Worm (Caenorhabditis elegans): ENCODE results near the gene lin-7.

lin-7 gene

ce11 chrII:14377796-14378195, 28.6 kb upstream of the lin-7 start, which contains the start of gene acr-20 (continued):
- TF ChIP-seq ccch-3 (GFP tag; optimal IDR thresholded peaks at IDR 0.05) (no peak), let-526 (GFP tag; IDR thresholded peaks at IDR 0.05) (no peak), B0261.1 (tag; optimal IDR thresholded peaks at IDR 0.05) (no peak)

ce11 chrII:14374594-14374993, 25.4 kb upstream of the lin-7 start:
- TF ChIP-seq T26A5.8 (tag; optimal IDR thresholded peaks at IDR 0.05) = no peak
- no peak for TF ChIP-seq dpl-1 (GFP tag; optimal IDR thresholded peaks at IDR 0.05)
- TF ChIP-seq let-607 (tag; optimal IDR thresholded peaks at IDR 0.05) = no peak
- no peak for TF ChIP-seq sptf-2 (GFP tag; optimal IDR thresholded peaks at IDR 0.05)
- no peak for TF ChIP-seq tlf-1 (GFP tag; optimal IDR thresholded peaks at IDR 0.05)
- no peak for TF ChIP-seq ztf-6 (GFP tag; IDR thresholded peaks at IDR 0.05)
- no peak for TF ChIP-seq Y95B8A.8 (GFP tag; IDR thresholded peaks at IDR 0.05)
- no peak for TF ChIP-seq chd-7 (tag; optimal IDR thresholded peaks at IDR 0.05)
- no peak for TF ChIP-seq F55B11.4 (tag; optimal IDR thresholded peaks at IDR 0.05; ENCODE audit: borderline replicate concordance, insufficient read depth)
- no peak for TF ChIP-seq B0336.3 (GFP tag; IDR thresholded peaks at IDR 0.05)
- TF ChIP-seq ztf-22 (GFP tag; optimal IDR thresholded peaks at IDR 0.05) = no peak
- no peak for TF ChIP-seq nhr-90 (tag; optimal IDR thresholded peaks at IDR 0.05)
- no peak for TF ChIP-seq Y53F4B.3 (GFP tag; IDR thresholded peaks at IDR 0.05)
- TF ChIP-seq attf-6 (GFP tag; IDR thresholded peaks at IDR 0.05) = no peak
- no peak for TF ChIP-seq egl-18 (GFP tag; IDR thresholded peaks at IDR 0.05)
- no peak for TF ChIP-seq lin-26 (GFP tag; IDR thresholded peaks at IDR 0.05)
- no peak for TF ChIP-seq T07F8.4 (tag; optimal IDR thresholded peaks at IDR 0.05)
- no peak for TF ChIP-seq sea-2 (GFP tag; IDR thresholded peaks at IDR 0.05)
- no peak for TF ChIP-seq mel-28 (tag; optimal IDR thresholded peaks at IDR 0.05; ENCODE audit: borderline replicate concordance)

ce11 chrII:14365182-14365751, 16.1 kb upstream of the lin-7 start, which contains the start of gene imb-2:
Gene imb-2, plus strand, starts transcription at chrII:14365701.
- TF ChIP-seq rcor-1 (GFP tag; IDR thresholded peaks at IDR 0.05) (0 out of 2 replicates have a peak, but pooled peaks have one; percentile 17), tbp1 (GFP tag; optimal IDR thresholded peaks at IDR 0.05) (peak; percentile 9), snpc-1.3 (tag; optimal IDR thresholded peaks at IDR 0.05; ENCODE audit: insufficient read depth) (peak; percentile 2), Y67H2A.10 (GFP tag; conservative IDR thresholded peaks at IDR 0.05) (no peak), zfh-2 (GFP tag; conservative IDR thresholded peaks at IDR 0.05) (peak; percentile 61), ceh-40 (GFP tag; IDR thresholded peaks at IDR 0.05) (no peak), let-607 (tag; optimal IDR thresholded peaks at IDR 0.05) (peak in 1 of 2 experiments; percentile 15), snpc-3.4 (tag; optimal IDR thresholded peaks at IDR 0.05) (peak; percentile 13), ceh-27 (GFP tag; optimal IDR thresholded peaks at IDR 0.05) (peak; percentile 12), K12H6.12 (tag; optimal IDR thresholded peaks at IDR 0.05) (peak; percentile 60), madf-8 (GFP tag; conservative IDR thresholded peaks at IDR 0.05) (peak; percentile 49), him-1 (tag; optimal IDR thresholded peaks at IDR 0.05) (peak; percentile 3), madf-6 (GFP tag; IDR thresholded peaks at IDR 0.05) (peak; percentile 84), attf-5 (GFP tag; optimal IDR thresholded peaks at IDR 0.05) (peak; percentile 89), F49E8.2 (tag; optimal IDR thresholded peaks at IDR 0.05; ENCODE audit: insufficient read depth) (peak; percentile 3), chd-7 (tag; optimal IDR thresholded peaks at IDR 0.05) (no peak), attf-6 (GFP tag; IDR thresholded peaks at IDR 0.05) (no peak), ztf-18 (tag; optimal IDR thresholded peaks at IDR 0.05) (peak; percentile 89), ztf-25 (GFP tag; IDR thresholded peaks at IDR 0.05) (no peak), lin-35 (GFP tag; optimal IDR thresholded peaks at IDR 0.05) (peak in 1 of 3 experiments; percentile 73), madf-3 (GFP tag; IDR thresholded peaks at IDR 0.05) (no peak), cebp-1 (GFP tag; IDR thresholded peaks at IDR 0.05) (no peak), cebp-1 (tag; optimal IDR thresholded peaks at IDR 0.05) (peak; percentile 38), hmg-1.2 (GFP tag; IDR thresholded peaks at IDR 0.05) (peak; percentile 10; the same call in 1 of the 2 replicates), ceh-91 (GFP tag; IDR thresholded peaks at IDR 0.05) (peak; percentile 52; the same call in 1 of the 2 replicates), C17E4.6 (GFP tag; IDR thresholded peaks at IDR 0.05) (no peak)
